Worm (Caenorhabditis elegans): ENCODE data around the gene daf-7.

The daf-7 gene

ce11 chrIII:842630-843029, 31.0 kb downstream of the daf-7 start, which contains the start of gene far-8:
Gene far-8 (plus strand): TSS chrIII:842930.
- TF ChIP-seq aha-1 (tag; optimal IDR thresholded peaks at IDR 0.05) (no peak), grh-1 (GFP tag; IDR thresholded peaks at IDR 0.05) (no peak), ceh-88 (GFP tag; IDR thresholded peaks at IDR 0.05) (no peak), dpl-1 (GFP tag; optimal IDR thresholded peaks at IDR 0.05) (no peak), fkh-8 (tag; optimal IDR thresholded peaks at IDR 0.05) (no peak), mep-1 (tag; optimal IDR thresholded peaks at IDR 0.05) (no peak), blmp-1 (tag; optimal IDR thresholded peaks at IDR 0.05) (no peak), isw-1 (GFP tag; IDR thresholded peaks at IDR 0.05) (no peak), dsc-1 (tag; optimal IDR thresholded peaks at IDR 0.05) (no peak), mdl-1 (tag; optimal IDR thresholded peaks at IDR 0.05) (no peak)

ce11 chrIII:843999-844398, 32.4 kb downstream of the daf-7 start:
- TF ChIP-seq nhr-20 (tag; optimal IDR thresholded peaks at IDR 0.05) (peak; percentile 21), snu-23 (GFP tag; optimal IDR thresholded peaks at IDR 0.05) (peak; percentile 49), ztf-4 (tag; optimal IDR thresholded peaks at IDR 0.05) (no peak), elt-3 (tag; optimal IDR thresholded peaks at IDR 0.05) (peak in 1 of 6 experiments; percentile 35), unc-130 (tag; optimal IDR thresholded peaks at IDR 0.05) (peak; percentile 37), rnt-1 (tag; optimal IDR thresholded peaks at IDR 0.05) (peak; percentile 43), mdl-1 (tag; optimal IDR thresholded peaks at IDR 0.05) (peak in 1 of 2 experiments; percentile 59), efl-1 (optimal IDR thresholded peaks at IDR 0.05) (peak; percentile 6 to 15), efl-1 (GFP tag; optimal IDR thresholded peaks at IDR 0.05 in 1 of 2) (peak; percentile 6 to 79), nhr-47 (tag; optimal IDR thresholded peaks at IDR 0.05) (no peak), egl-13 (tag; optimal IDR thresholded peaks at IDR 0.05) (no peak), lin-14 (GFP tag; optimal IDR thresholded peaks at IDR 0.05) (peak; percentile 91), nhr-237 (tag; optimal IDR thresholded peaks at IDR 0.05) (no peak), mep-1 (tag; optimal IDR thresholded peaks at IDR 0.05) (peak; percentile 48), dpl-1 (GFP tag; optimal IDR thresholded peaks at IDR 0.05) (peak in 1 of 3 experiments; percentile 28), nhr-19 (GFP tag; conservative IDR thresholded peaks at IDR 0.05) (peak; percentile 36), nhr-71 (tag; optimal IDR thresholded peaks at IDR 0.05) (peak; percentile 44), lin-35 (GFP tag; optimal IDR thresholded peaks at IDR 0.05) (peak; percentile 18 to 39), C16A3.4 (tag; optimal IDR thresholded peaks at IDR 0.05) (no peak), lsy-2 (tag; optimal IDR thresholded peaks at IDR 0.05) (peak in 1 of 2 experiments; percentile 19), unc-30 (tag; optimal IDR thresholded peaks at IDR 0.05) (no peak), ceh-82 (tag; optimal IDR thresholded peaks at IDR 0.05) (peak in 1 of 3 experiments; percentile 59), skn-1 (tag; optimal IDR thresholded peaks at IDR 0.05) (peak; percentile 8), tbx-2 (tag; optimal IDR thresholded peaks at IDR 0.05) (no peak)

- TF ChIP-seq nhr-76 (tag; optimal IDR thresholded peaks at IDR 0.05) (no peak), Y116A8C.19 (tag; optimal IDR thresholded peaks at IDR 0.05; ENCODE audit: borderline replicate concordance) (no peak), pag-3 (tag; optimal IDR thresholded peaks at IDR 0.05; ENCODE audit: borderline replicate concordance, insufficient read depth) (no peak), isw-1 (GFP tag; IDR thresholded peaks at IDR 0.05) (no peak), snu-23 (GFP tag; optimal IDR thresholded peaks at IDR 0.05) (no peak), rnt-1 (tag; optimal IDR thresholded peaks at IDR 0.05) (peak; percentile 39), efl-1 (optimal IDR thresholded peaks at IDR 0.05) (no peak), efl-1 (GFP tag; optimal IDR thresholded peaks at IDR 0.05 in 1 of 2) (peak in 1 of 2 experiments; percentile 92), mab-9 (GFP tag; IDR thresholded peaks at IDR 0.05) (no peak), lsy-2 (tag; optimal IDR thresholded peaks at IDR 0.05) (peak in 1 of 2 experiments; percentile 4)
These were observed 32.9 kb downstream of the daf-7 start for ce11 chrIII:844577-844976.

- TF ChIP-seq nhr-19 (GFP tag; conservative IDR thresholded peaks at IDR 0.05) (peak; percentile 69), C34B4.2 (tag; optimal IDR thresholded peaks at IDR 0.05) (no peak), fkh-8 (tag; optimal IDR thresholded peaks at IDR 0.05) (peak; percentile 12), ceh-90 (tag; optimal IDR thresholded peaks at IDR 0.05) (peak; percentile 11), ztf-11 (tag; optimal IDR thresholded peaks at IDR 0.05) (no peak), nhr-76 (tag; optimal IDR thresholded peaks at IDR 0.05) (no peak), grh-1 (GFP tag; IDR thresholded peaks at IDR 0.05) (no peak), hpl-2 (GFP tag; optimal IDR thresholded peaks at IDR 0.05) (no peak), ztf-4 (tag; optimal IDR thresholded peaks at IDR 0.05) (no peak), F16B12.6 (tag; optimal IDR thresholded peaks at IDR 0.05) (no peak), skn-1 (tag; optimal IDR thresholded peaks at IDR 0.05) (peak; percentile 7), vab-15 (tag; optimal IDR thresholded peaks at IDR 0.05) (no peak), ceh-82 (tag; optimal IDR thresholded peaks at IDR 0.05) (peak in 1 of 3 experiments; percentile 25), aly-2 (tag; optimal IDR thresholded peaks at IDR 0.05) (no peak), nhr-20 (tag; optimal IDR thresholded peaks at IDR 0.05) (peak; percentile 64), nhr-84 (tag; optimal IDR thresholded peaks at IDR 0.05) (no peak), isw-1 (GFP tag; IDR thresholded peaks at IDR 0.05) (0 out of 2 replicates have a peak, but pooled peaks have one; percentile 5), nhr-77 (tag; optimal IDR thresholded peaks at IDR 0.05) (no peak), hlh-4 (tag; optimal IDR thresholded peaks at IDR 0.05) (no peak), ets-5 (GFP tag; IDR thresholded peaks at IDR 0.05) (no peak), snpc-4 (tag; optimal IDR thresholded peaks at IDR 0.05) (no peak)
These were observed 33.8 kb downstream of the daf-7 start, which contains the start of gene K02F3.2 for ce11 chrIII:845485-845884. Gene K02F3.2 (plus strand): TSS chrIII:845841.

Data from whole organism, L1 larva.